Worm (Caenorhabditis elegans) whole organism, L2 larva: ENCODE results near the gene fbxa-154.
"Not testable (repeated sequence)": the region's sequence is repeated elsewhere in the genome, so short reads cannot be mapped to it uniquely, and the experiment has no call there.

Experiments used
- F13H6.1 ChIP-seq: sonication (generic microtip); optimal IDR thresholded peaks from 2 replicates; lab custom pipeline; 2016; ENCODE audit warnings: missing genetic modification characterization, missing compliant biosample characterization
- ZK546.5 ChIP-seq: sonication (generic microtip); optimal IDR thresholded peaks from 2 replicates; lab custom pipeline; 2017; ENCODE audit warnings: missing biosample characterization, missing genetic modification characterization
- alr-1 ChIP-seq: fragments of 150-350 bp; optimal IDR thresholded peaks from 2 replicates; lab custom pipeline; 2014; ENCODE audit warnings: missing biosample characterization, missing genetic modification characterization
- aly-2 ChIP-seq: fragments of 150-350 bp; optimal IDR thresholded peaks from 2 replicates; lab custom pipeline; 2014; ENCODE audit warnings: missing biosample characterization, missing genetic modification characterization
- ama-1 ChIP-seq: fragments of 150-350 bp; optimal IDR thresholded peaks from 2 replicates; lab custom pipeline; 2018; ENCODE audit warnings: inconsistent platforms
- blmp-1 ChIP-seq: sonication (generic microtip); optimal IDR thresholded peaks from 2 replicates; lab custom pipeline; 2017; ENCODE audit warnings: missing genetic modification characterization, mild to moderate bottlenecking, missing compliant biosample characterization, antibody characterized with exemption, moderate library complexity; ENCODE audit not compliant: insufficient read depth
- ceh-16 ChIP-seq: fragments of 150-350 bp; optimal IDR thresholded peaks from 2 replicates; lab custom pipeline; 2014; ENCODE audit warnings: missing biosample characterization, missing genetic modification characterization
- dmd-4 ChIP-seq: sonication (generic microtip); optimal IDR thresholded peaks from 2 replicates; lab custom pipeline; 2017; ENCODE audit warnings: missing biosample characterization, missing genetic modification characterization
- egl-27 ChIP-seq: sonication (generic microtip); optimal IDR thresholded peaks from 3 replicates; lab custom pipeline; 2017; ENCODE audit warnings: missing biosample characterization, missing genetic modification reagents, missing genetic modification characterization
- fos-1 ChIP-seq: fragments of 150-350 bp; optimal IDR thresholded peaks from 2 replicates; lab custom pipeline; 2014; ENCODE audit warnings: missing biosample characterization, missing genetic modification characterization
- lin-11 ChIP-seq: fragments of 150-350 bp; sonication (generic microtip); optimal IDR thresholded peaks from 2 replicates; lab custom pipeline; 2014; ENCODE audit warnings: missing biosample characterization, missing genetic modification characterization, inconsistent platforms, mixed read lengths
- lin-13 ChIP-seq: fragments of 150-350 bp; optimal IDR thresholded peaks from 2 replicates; lab custom pipeline; 2014; ENCODE audit warnings: missing biosample characterization, missing genetic modification reagents, missing genetic modification characterization
- lin-39 ChIP-seq: fragments of 150-350 bp; optimal IDR thresholded peaks from 2 replicates; lab custom pipeline; 2014; ENCODE audit warnings: missing biosample characterization, missing genetic modification reagents, missing genetic modification characterization
- lsy-2 ChIP-seq, 2 experiments: fragments of 150-350 bp in 1 of 2; sonication (generic microtip) in 1 of 2; optimal IDR thresholded peaks; 2 replicates each; lab custom pipeline; 2014 to 2017; ENCODE audit warnings: missing biosample characterization in 2 of 2, missing genetic modification characterization in 2 of 2
- mab-5 ChIP-seq: fragments of 150-350 bp; optimal IDR thresholded peaks from 2 replicates; lab custom pipeline; 2014; ENCODE audit warnings: missing biosample characterization, missing genetic modification characterization
- mdl-1 ChIP-seq, 2 experiments: fragments of 150-350 bp in 1 of 2; sonication (generic microtip) in 1 of 2; optimal IDR thresholded peaks; 2 replicates each; lab custom pipeline; 2017; ENCODE audit warnings: missing biosample characterization in 2 of 2, missing genetic modification characterization in 2 of 2
- nhr-10 ChIP-seq: sonication (generic microtip); optimal IDR thresholded peaks from 2 replicates; lab custom pipeline; 2017; ENCODE audit warnings: missing biosample characterization, missing genetic modification characterization
- nhr-11 ChIP-seq: fragments of 150-350 bp; optimal IDR thresholded peaks from 2 replicates; lab custom pipeline; 2014; ENCODE audit warnings: missing biosample characterization, missing genetic modification characterization
- nhr-12 ChIP-seq: fragments of 150-350 bp; optimal IDR thresholded peaks from 2 replicates; lab custom pipeline; 2014; ENCODE audit warnings: missing biosample characterization, missing genetic modification characterization
- nhr-129 ChIP-seq: fragments of 150-350 bp; optimal IDR thresholded peaks from 2 replicates; lab custom pipeline; 2014; ENCODE audit warnings: missing biosample characterization, missing genetic modification characterization
- nhr-23 ChIP-seq: fragments of 150-350 bp; optimal IDR thresholded peaks from 2 replicates; lab custom pipeline; 2014; ENCODE audit warnings: missing biosample characterization, missing genetic modification reagents, missing genetic modification characterization
- nhr-237 ChIP-seq: fragments of 150-350 bp; optimal IDR thresholded peaks from 2 replicates; lab custom pipeline; 2014; ENCODE audit warnings: missing biosample characterization, missing genetic modification characterization
- nhr-6 ChIP-seq: fragments of 150-350 bp; optimal IDR thresholded peaks from 2 replicates; lab custom pipeline; 2014; ENCODE audit warnings: missing biosample characterization, missing genetic modification characterization
- nhr-77 ChIP-seq: fragments of 150-350 bp; optimal IDR thresholded peaks from 2 replicates; lab custom pipeline; 2014; ENCODE audit warnings: missing biosample characterization, missing genetic modification characterization
- peb-1 ChIP-seq: fragments of 150-350 bp; optimal IDR thresholded peaks from 2 replicates; lab custom pipeline; 2014; ENCODE audit warnings: missing biosample characterization, missing genetic modification characterization
- skn-1 ChIP-seq: sonication (generic microtip); optimal IDR thresholded peaks from 2 replicates; lab custom pipeline; 2017; ENCODE audit warnings: missing biosample characterization, missing genetic modification characterization
- sma-3 ChIP-seq: sonication (generic microtip); optimal IDR thresholded peaks from 2 replicates; lab custom pipeline; 2016; ENCODE audit warnings: missing genetic modification reagents, missing genetic modification characterization, missing compliant biosample characterization
- sma-9 ChIP-seq, 2 experiments: fragments of 150-350 bp in 1 of 2; sonication (generic microtip) in 1 of 2; optimal IDR thresholded peaks; 2 replicates each; lab custom pipeline; 2014 to 2016; ENCODE audit warnings: missing genetic modification characterization in 2 of 2, mild to moderate bottlenecking in 1 of 2, missing biosample characterization in 1 of 2, missing compliant biosample characterization in 1 of 2, missing genetic modification reagents in 1 of 2, moderate library complexity in 1 of 2
- snpc-4 ChIP-seq: fragments of 150-350 bp; optimal IDR thresholded peaks from 2 replicates; lab custom pipeline; 2014; ENCODE audit warnings: missing biosample characterization, missing genetic modification characterization
- unc-39 ChIP-seq: fragments of 150-350 bp; optimal IDR thresholded peaks from 2 replicates; lab custom pipeline; 2014; ENCODE audit warnings: missing biosample characterization, missing genetic modification characterization
- unc-55 ChIP-seq: fragments of 150-350 bp; sonication (generic microtip); optimal IDR thresholded peaks from 3 replicates; lab custom pipeline; 2014; ENCODE audit warnings: missing biosample characterization, missing genetic modification reagents, missing genetic modification characterization
- unc-62 ChIP-seq: fragments of 150-350 bp; optimal IDR thresholded peaks from 2 replicates; lab custom pipeline; 2014; ENCODE audit warnings: missing biosample characterization, missing genetic modification reagents, missing genetic modification characterization
- ztf-1 ChIP-seq: fragments of 200-800 bp; sonication (Bioruptor generic); conservative IDR thresholded peaks from 2 replicates; pipeline ENCODE4 v1.3.6; 2022; ENCODE audit warnings: missing genetic modification characterization, missing compliant biosample characterization
- ztf-11 ChIP-seq: sonication (generic microtip); optimal IDR thresholded peaks from 2 replicates; lab custom pipeline; 2017; ENCODE audit warnings: missing biosample characterization, missing genetic modification characterization
- ztf-4 ChIP-seq: fragments of 150-350 bp; optimal IDR thresholded peaks from 2 replicates; lab custom pipeline; 2014; ENCODE audit warnings: missing biosample characterization, missing genetic modification characterization

The fbxa-154 gene

ce11 chrV:15643192-15643591 is 38.2 kb upstream of the fbxa-154 start, which contains the start of gene C55A1.4:
Gene C55A1.4, minus strand, starts transcription at chrV:15643292.
- not testable (repeated sequence) for TF ChIP-seq aly-2 (tag; lab: Kevin White, UChicago); lin-13 (GFP tag; lab: Kevin White, UChicago); nhr-10 (tag; lab: Kevin White, UChicago)

- TF ChIP-seq nhr-23 (no peak), mab-5 (tag; lab: Kevin White, UChicago) (no peak), lin-39 (tag; lab: Kevin White, UChicago) (no peak), unc-62 (GFP tag; lab: Kevin White, UChicago) (no peak), nhr-6 (tag; lab: Kevin White, UChicago) (no peak), unc-55 (GFP tag; lab: Kevin White, UChicago) (no peak), nhr-237 (tag; lab: Kevin White, UChicago) (no peak), ZK546.5 (tag; lab: Kevin White, UChicago) (no peak), ztf-1 (GFP tag; lab: Robert Waterston, UW) (no peak), ztf-11 (tag; lab: Kevin White, UChicago) (no peak), lin-13 (GFP tag; lab: Kevin White, UChicago) (no peak), sma-9 (GFP tag; optimal IDR thresholded peaks at IDR 0.05; lab: Kevin White, UChicago) (no peak), sma-9 (tag; optimal IDR thresholded peaks at IDR 0.05; lab: Kevin White, UChicago) (no peak), ceh-16 (no peak), nhr-12 (no peak), fos-1 (tag; lab: Kevin White, UChicago) (no peak), skn-1 (no peak), snpc-4 (tag; lab: Kevin White, UChicago) (no peak), nhr-129 (tag; lab: Kevin White, UChicago) (no peak)
These were observed 33.9 kb upstream of the fbxa-154 start, which contains the start of gene srz-44 for ce11 chrV:15638853-15639252. Gene srz-44, minus strand, starts transcription at chrV:15638953.

- no peak for TF ChIP-seq dmd-4 (tag; lab: Kevin White, UChicago)
- TF ChIP-seq alr-1 (tag; lab: Kevin White, UChicago) = no peak
- TF ChIP-seq unc-62 (GFP tag; lab: Kevin White, UChicago) = no peak
- no peak for TF ChIP-seq sma-9 (GFP tag; optimal IDR thresholded peaks at IDR 0.05; lab: Kevin White, UChicago)
- no peak for TF ChIP-seq sma-9 (tag; optimal IDR thresholded peaks at IDR 0.05; lab: Kevin White, UChicago)
- no peak for TF ChIP-seq lsy-2 (tag; optimal IDR thresholded peaks at IDR 0.05; lab: Kevin White, UChicago)
- no peak for TF ChIP-seq nhr-129 (tag; lab: Kevin White, UChicago)
- TF ChIP-seq lin-11 (tag; lab: Kevin White, UChicago) = no peak
- no peak for TF ChIP-seq ama-1
- no peak for TF ChIP-seq skn-1
- no peak for TF ChIP-seq sma-3 (GFP tag; lab: Kevin White, UChicago)
- no peak for TF ChIP-seq ztf-4 (tag; lab: Kevin White, UChicago)
- no peak for TF ChIP-seq egl-27 (tag; lab: Kevin White, UChicago)
- TF ChIP-seq nhr-237 (tag; lab: Kevin White, UChicago) = no peak
- no peak for TF ChIP-seq mdl-1 (tag; optimal IDR thresholded peaks at IDR 0.05; lab: Kevin White, UChicago)
- no peak for TF ChIP-seq nhr-11 (tag; lab: Kevin White, UChicago)
- no peak for TF ChIP-seq ZK546.5 (tag; lab: Kevin White, UChicago)
- TF ChIP-seq unc-39 (tag; lab: Kevin White, UChicago) = no peak
- TF ChIP-seq nhr-23 = no peak
- TF ChIP-seq blmp-1 (tag; lab: Kevin White, UChicago) = no peak
These were observed 24.6 kb upstream of the fbxa-154 start, which contains the start of gene str-248 for ce11 chrV:15629543-15629942. Gene str-248, minus strand, starts transcription at chrV:15629643.

ce11 chrV:15625561-15625960 is 20.6 kb upstream of the fbxa-154 start, which contains the start of gene C55A1.11:
Gene C55A1.11, plus strand, starts transcription at chrV:15625861.
- no peak for TF ChIP-seq ZK546.5 (tag; lab: Kevin White, UChicago)
- no peak for TF ChIP-seq peb-1 (tag; lab: Kevin White, UChicago)
- no peak for TF ChIP-seq F13H6.1
- no peak for TF ChIP-seq unc-55 (GFP tag; lab: Kevin White, UChicago)
- no peak for TF ChIP-seq dmd-4 (tag; lab: Kevin White, UChicago)
- TF ChIP-seq nhr-77 (tag; lab: Kevin White, UChicago) = no peak
- TF ChIP-seq nhr-237 (tag; lab: Kevin White, UChicago) = no peak
